Worm (Caenorhabditis elegans): ENCODE data around the gene nspc-18.

DNA sequence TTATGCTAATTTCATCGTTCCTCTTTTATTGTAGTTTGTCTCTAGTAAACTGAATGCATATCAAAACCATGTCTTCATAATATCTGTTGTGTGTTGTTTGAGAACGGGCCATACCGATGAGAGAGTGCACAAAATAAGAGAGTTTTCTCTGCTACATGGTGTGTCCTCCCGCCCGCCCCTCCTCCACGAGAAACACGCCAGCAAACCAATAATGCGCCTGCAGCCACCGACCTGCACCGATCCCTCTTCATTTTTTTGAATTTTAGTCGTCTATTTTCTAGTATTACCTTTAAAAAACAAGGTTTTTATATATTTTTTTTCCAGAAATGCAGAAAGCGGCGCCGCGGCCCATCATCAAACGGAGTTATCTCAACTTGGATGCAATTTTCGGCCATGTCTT is 47.2 kb downstream of the nspc-18 start, which contains the start of gene gfi-3:
- peak; percentile 7 for TF ChIP-seq cnd-1 (tag; optimal IDR thresholded peaks at IDR 0.05)
- peak; percentile 18 for TF ChIP-seq ces-1 (GFP tag; optimal IDR thresholded peaks at IDR 0.05)
- no peak for TF ChIP-seq ceh-39 (tag; optimal IDR thresholded peaks at IDR 0.05)
- peak; percentile 34 for TF ChIP-seq mep-1 (tag; optimal IDR thresholded peaks at IDR 0.05)
- TF ChIP-seq ztf-11 (tag; optimal IDR thresholded peaks at IDR 0.05): no peak
- peak; percentile 75 for TF ChIP-seq M03D4.4 (tag; optimal IDR thresholded peaks at IDR 0.05)
- TF ChIP-seq nhr-12 (tag; optimal IDR thresholded peaks at IDR 0.05): no peak
- TF ChIP-seq nhr-237 (tag; optimal IDR thresholded peaks at IDR 0.05): no peak
- TF ChIP-seq unc-62 (GFP tag; optimal IDR thresholded peaks at IDR 0.05): peak; percentile 8
- peak; percentile 57 for TF ChIP-seq ham-2 (GFP tag; optimal IDR thresholded peaks at IDR 0.05)
- TF ChIP-seq nhr-2 (tag; optimal IDR thresholded peaks at IDR 0.05): no peak
- no peak for TF ChIP-seq snpc-4 (tag; optimal IDR thresholded peaks at IDR 0.05)
- TF ChIP-seq nhr-76 (tag; optimal IDR thresholded peaks at IDR 0.05): no peak
- TF ChIP-seq flh-1 (GFP tag; optimal IDR thresholded peaks at IDR 0.05): no peak

Data from whole organism, mixed stage, embryonic.